Worm (Caenorhabditis elegans): Measurements from ENCODE around the gene F29B9.5.

Gene F29B9.5

ce11 chrIV:4678718-4679117 is 26.5 kb downstream of the F29B9.5 start, which contains the start of gene kin-36:
kin-36 (plus strand) TSS chrIV:4679018.
- TF ChIP-seq unc-39 (tag; optimal IDR thresholded peaks at IDR 0.05) (no peak), mbf-1 (tag; optimal IDR thresholded peaks at IDR 0.05) (no peak), nhr-237 (tag; optimal IDR thresholded peaks at IDR 0.05) (no peak), nhr-12 (tag; optimal IDR thresholded peaks at IDR 0.05) (no peak), nhr-77 (tag; optimal IDR thresholded peaks at IDR 0.05) (no peak), nhr-23 (tag; optimal IDR thresholded peaks at IDR 0.05) (no peak), blmp-1 (tag; optimal IDR thresholded peaks at IDR 0.05; ENCODE audit: insufficient read depth) (no peak), ceh-82 (tag; optimal IDR thresholded peaks at IDR 0.05) (no peak), unc-55 (GFP tag; optimal IDR thresholded peaks at IDR 0.05) (no peak)

- TF ChIP-seq gmeb-1 (tag; optimal IDR thresholded peaks at IDR 0.05) = no peak
- TF ChIP-seq C34F6.9 (tag; optimal IDR thresholded peaks at IDR 0.05) = no peak
- no peak for TF ChIP-seq snpc-4 (tag; optimal IDR thresholded peaks at IDR 0.05)
These were observed 30.9 kb downstream of the F29B9.5 start for ce11 chrIV:4683149-4683548.

ce11 chrIV:4686291-4686830 is 34.1 kb downstream of the F29B9.5 start:
- no peak for TF ChIP-seq lin-13 (GFP tag; optimal IDR thresholded peaks at IDR 0.05)
- no peak for TF ChIP-seq ceh-16 (tag; optimal IDR thresholded peaks at IDR 0.05)
- no peak for TF ChIP-seq sem-4 (tag; optimal IDR thresholded peaks at IDR 0.05)
- TF ChIP-seq peb-1 (tag; optimal IDR thresholded peaks at IDR 0.05) = no peak
- no peak for TF ChIP-seq mab-5 (tag; optimal IDR thresholded peaks at IDR 0.05)
- no peak for TF ChIP-seq sma-9 (GFP tag; optimal IDR thresholded peaks at IDR 0.05)
- no peak for TF ChIP-seq sma-9 (tag; optimal IDR thresholded peaks at IDR 0.05)
- no peak for TF ChIP-seq ama-1 (optimal IDR thresholded peaks at IDR 0.05)
- TF ChIP-seq sma-3 (GFP tag; optimal IDR thresholded peaks at IDR 0.05) = no peak
- no peak for TF ChIP-seq zag-1 (tag; optimal IDR thresholded peaks at IDR 0.05)

ce11 chrIV:4686898-4687297 is 34.7 kb downstream of the F29B9.5 start:
- TF ChIP-seq nhr-237 (tag; optimal IDR thresholded peaks at IDR 0.05) = no peak
- no peak for TF ChIP-seq nhr-21 (tag; optimal IDR thresholded peaks at IDR 0.05)
- no peak for TF ChIP-seq sma-9 (GFP tag; optimal IDR thresholded peaks at IDR 0.05)
- TF ChIP-seq sma-9 (tag; optimal IDR thresholded peaks at IDR 0.05) = no peak
- TF ChIP-seq mdl-1 (tag; optimal IDR thresholded peaks at IDR 0.05) = no peak
- TF ChIP-seq ztf-1 (GFP tag; conservative IDR thresholded peaks at IDR 0.05) = no peak
- TF ChIP-seq blmp-1 (tag; optimal IDR thresholded peaks at IDR 0.05; ENCODE audit: insufficient read depth) = no peak
- no peak for TF ChIP-seq nhr-12 (tag; optimal IDR thresholded peaks at IDR 0.05)
- TF ChIP-seq nhr-6 (tag; optimal IDR thresholded peaks at IDR 0.05) = no peak
- no peak for TF ChIP-seq Y55F3AM.14 (GFP tag; optimal IDR thresholded peaks at IDR 0.05)

- TF ChIP-seq blmp-1 (tag; optimal IDR thresholded peaks at IDR 0.05; ENCODE audit: insufficient read depth) (peak; percentile 61), ztf-4 (tag; optimal IDR thresholded peaks at IDR 0.05) (no peak), nhr-12 (tag; optimal IDR thresholded peaks at IDR 0.05) (no peak)
These were observed 36.0 kb downstream of the F29B9.5 start, which contains the start of gene bus-4 for ce11 chrIV:4688221-4688620. bus-4 (plus strand) TSS chrIV:4688269.

- TF ChIP-seq egl-27 (tag; optimal IDR thresholded peaks at IDR 0.05) (no peak), Y55F3AM.14 (GFP tag; optimal IDR thresholded peaks at IDR 0.05) (no peak), lin-13 (GFP tag; optimal IDR thresholded peaks at IDR 0.05) (no peak), nhr-6 (tag; optimal IDR thresholded peaks at IDR 0.05) (no peak), crh-2 (tag; optimal IDR thresholded peaks at IDR 0.05) (no peak), unc-62 (GFP tag; optimal IDR thresholded peaks at IDR 0.05) (no peak), ceh-16 (tag; optimal IDR thresholded peaks at IDR 0.05) (no peak), unc-55 (GFP tag; optimal IDR thresholded peaks at IDR 0.05) (no peak), blmp-1 (tag; optimal IDR thresholded peaks at IDR 0.05; ENCODE audit: insufficient read depth) (no peak), ztf-11 (tag; optimal IDR thresholded peaks at IDR 0.05) (no peak), mbf-1 (tag; optimal IDR thresholded peaks at IDR 0.05) (no peak), sma-3 (GFP tag; optimal IDR thresholded peaks at IDR 0.05) (no peak), lin-11 (tag; optimal IDR thresholded peaks at IDR 0.05) (no peak), gmeb-1 (tag; optimal IDR thresholded peaks at IDR 0.05) (no peak), sem-4 (tag; optimal IDR thresholded peaks at IDR 0.05) (no peak), ztf-4 (tag; optimal IDR thresholded peaks at IDR 0.05) (no peak), nhr-12 (tag; optimal IDR thresholded peaks at IDR 0.05) (no peak), ZK546.5 (tag; optimal IDR thresholded peaks at IDR 0.05) (no peak), skn-1 (tag; optimal IDR thresholded peaks at IDR 0.05) (no peak)
These were observed 40.2 kb downstream of the F29B9.5 start, which contains the start of gene spe-51 for ce11 chrIV:4692463-4692862. spe-51 (plus strand) TSS chrIV:4692763.

Measured in whole organism, L2 larva.